Fruit fly (Drosophila melanogaster) whole organism, larva: ENCODE data around the gene Usp10.

Experiments
- noc ChIP-seq: fragments of 200-800 bp; sonication (Bioruptor generic); optimal IDR thresholded peaks from 3 replicates; lab custom pipeline; 2019; ENCODE audit warnings: missing biosample characterization, mild to moderate bottlenecking, missing genetic modification characterization, moderate library complexity

Usp10 gene

DNA sequence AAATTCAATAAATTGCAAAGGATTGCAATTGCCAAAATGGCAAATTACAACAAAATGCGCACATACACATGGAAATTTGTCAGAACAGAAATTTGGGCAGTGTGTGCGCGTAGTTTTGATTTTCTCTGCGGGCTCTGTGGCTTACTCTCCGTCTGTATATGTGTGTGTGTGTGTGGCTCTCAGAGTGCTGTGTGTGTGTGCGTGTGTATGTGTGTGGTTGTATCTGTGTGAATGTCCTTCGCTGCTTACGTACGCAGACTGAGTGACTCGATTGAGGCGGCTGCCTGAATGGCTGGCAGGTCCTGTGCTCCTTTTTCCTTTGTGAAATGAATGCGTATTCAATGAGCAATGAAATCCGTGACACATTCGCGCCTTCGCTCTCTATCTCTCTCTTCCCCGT lies 43.2 kb downstream of the Usp10 start:
- TF ChIP-seq noc (tag; lab: Kevin White, UChicago), result no peak

DNA sequence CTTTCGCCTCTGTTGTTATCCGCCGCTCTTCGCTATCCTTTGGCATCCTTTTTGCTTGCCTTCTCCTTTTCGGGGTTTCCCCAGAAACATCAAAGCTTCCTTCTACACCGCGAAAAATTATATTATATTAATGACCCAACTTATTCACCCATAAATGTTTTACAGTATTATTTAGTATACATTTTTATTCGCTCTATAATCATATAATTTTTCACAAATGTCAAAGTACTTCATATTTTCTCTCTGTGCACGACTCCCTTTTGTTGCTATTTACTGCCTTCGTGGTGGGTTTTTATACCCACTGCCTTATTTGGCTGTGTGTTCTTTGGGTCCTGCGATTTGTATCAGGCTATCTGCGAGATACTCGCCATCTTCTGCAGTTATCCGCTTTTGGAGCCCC lies 45.5 kb downstream of the Usp10 start:
- TF ChIP-seq noc (tag; lab: Kevin White, UChicago), result no peak
